Fruit fly (Drosophila melanogaster): ENCODE measurements around the gene cad.
A peak's percentile ranks its signal among the peaks of the same experiment; 100 is the strongest.

dm6 chr2L:20757808-20758187 is 12.7 kb upstream of the cad start, which contains the start of the genes Rhau and dia:
- TF ChIP-seq CG33017 (tag; optimal IDR thresholded peaks at IDR 0.05) (no peak), cic (GFP tag; optimal IDR thresholded peaks at IDR 0.05) (no peak), Clk (GFP tag; optimal IDR thresholded peaks at IDR 0.05) (no peak), CG7045 (GFP tag; optimal IDR thresholded peaks at IDR 0.05) (no peak), cnc (optimal IDR thresholded peaks at IDR 0.05) (no peak), CG1620 (GFP tag; optimal IDR thresholded peaks at IDR 0.05) (peak; percentile 24), CG14711 (tag; optimal IDR thresholded peaks at IDR 0.05) (peak; percentile 51), Mnt (GFP tag; optimal IDR thresholded peaks at IDR 0.05) (peak; percentile 34), CG11617 (GFP tag; optimal IDR thresholded peaks at IDR 0.05) (peak; percentile 15), CG7101 (tag; optimal IDR thresholded peaks at IDR 0.05) (peak; percentile 38), Crg-1 (GFP tag; optimal IDR thresholded peaks at IDR 0.05) (no peak), kay (GFP tag; ENCODE audit: borderline replicate concordance) (peak; percentile 35)
